Worm (Caenorhabditis elegans) whole organism, mixed stage, embryonic: ENCODE measurements around the gene Y14H12A.1.

ENCODE experiments used
- ceh-39 ChIP-seq: fragments of 150-350 bp; optimal IDR thresholded peaks from 2 replicates; lab custom pipeline; 2014; ENCODE audit warnings: missing biosample characterization, missing genetic modification characterization
- ceh-43 ChIP-seq: fragments of 200-800 bp; sonication (Bioruptor generic); optimal IDR thresholded peaks from 2 replicates; lab custom pipeline; 2018; ENCODE audit warnings: mild to moderate bottlenecking, missing genetic modification characterization, moderate library complexity, missing compliant biosample characterization
- hlh-1 ChIP-seq: fragments of 150-350 bp; optimal IDR thresholded peaks from 2 replicates; lab custom pipeline; 2014; ENCODE audit warnings: missing biosample characterization, missing genetic modification reagents, missing genetic modification characterization
- nhr-237 ChIP-seq: fragments of 150-350 bp; optimal IDR thresholded peaks from 2 replicates; lab custom pipeline; 2014; ENCODE audit warnings: missing biosample characterization, missing genetic modification characterization
- nhr-76 ChIP-seq: sonication (generic microtip); optimal IDR thresholded peaks from 2 replicates; lab custom pipeline; 2017; ENCODE audit warnings: missing biosample characterization, missing genetic modification characterization
- snpc-4 ChIP-seq: fragments of 150-350 bp; optimal IDR thresholded peaks from 2 replicates; lab custom pipeline; 2014; ENCODE audit warnings: missing biosample characterization, missing genetic modification characterization

ce11 chrII:3967061-3967460 lies 25.9 kb upstream of the Y14H12A.1 start:
- TF ChIP-seq ceh-43 (GFP tag; lab: Kevin White, UChicago) (no peak), snpc-4 (no peak), nhr-237 (tag; lab: Kevin White, UChicago) (no peak), nhr-76 (tag; lab: Kevin White, UChicago) (no peak), hlh-1 (tag; lab: Kevin White, UChicago) (no peak), ceh-39 (no peak)
